Fruit fly (Drosophila melanogaster) whole organism, prepupa: Measurements from ENCODE around the gene Ir100a.

Experiments used
- CG10631 ChIP-seq: fragments of 200-800 bp; sonication (Bioruptor generic); optimal IDR thresholded peaks from 2 replicates; lab custom pipeline; 2016; ENCODE audit warnings: missing biosample characterization, missing genetic modification characterization
- CG10669 ChIP-seq: fragments of 200-800 bp; sonication (Bioruptor generic); optimal IDR thresholded peaks from 3 replicates; lab custom pipeline; 2018; ENCODE audit warnings: missing biosample characterization, mild to moderate bottlenecking, missing genetic modification characterization, moderate library complexity
- CG11294 ChIP-seq: fragments of 200-800 bp; sonication (Bioruptor generic); IDR thresholded peaks from 2 replicates; pipeline ENCODE4 v1.3.6; 2022; ENCODE audit warnings: missing biosample characterization, missing genetic modification characterization
- CG11902 ChIP-seq: fragments of 200-800 bp; sonication (Bioruptor generic); optimal IDR thresholded peaks from 3 replicates; lab custom pipeline; 2016; ENCODE audit warnings: missing biosample characterization, missing genetic modification characterization
- CG32006 ChIP-seq: fragments of 200-800 bp; sonication (Bioruptor generic); optimal IDR thresholded peaks from 3 replicates; lab custom pipeline; 2017; ENCODE audit warnings: missing biosample characterization, mild to moderate bottlenecking, missing genetic modification characterization
- CG34406 ChIP-seq: fragments of 200-800 bp; sonication (Bioruptor generic); optimal IDR thresholded peaks from 3 replicates; lab custom pipeline; 2016; ENCODE audit warnings: missing biosample characterization, missing genetic modification characterization
- CG3919 ChIP-seq: fragments of 200-800 bp; sonication (Bioruptor generic); optimal IDR thresholded peaks from 3 replicates; lab custom pipeline; 2016; ENCODE audit warnings: missing biosample characterization, missing genetic modification characterization
- CG4318 ChIP-seq: fragments of 200-800 bp; sonication (Bioruptor generic); optimal IDR thresholded peaks from 3 replicates; lab custom pipeline; 2017; ENCODE audit warnings: missing biosample characterization, mild to moderate bottlenecking, missing genetic modification characterization
- CG6163 ChIP-seq: fragments of 200-800 bp; sonication (Bioruptor generic); IDR thresholded peaks from 3 replicates; pipeline ENCODE4 v1.3.6; 2022; ENCODE audit warnings: missing biosample characterization, missing genetic modification characterization
- CG6276 ChIP-seq: fragments of 200-800 bp; sonication (Bioruptor generic); optimal IDR thresholded peaks from 2 replicates; lab custom pipeline; 2017; ENCODE audit warnings: missing biosample characterization, mild to moderate bottlenecking, missing genetic modification characterization
- CG6792 ChIP-seq: fragments of 200-800 bp; sonication (Bioruptor generic); optimal IDR thresholded peaks from 3 replicates; lab custom pipeline; 2016; ENCODE audit warnings: missing biosample characterization, missing genetic modification characterization
- CG6808 ChIP-seq: fragments of 200-800 bp; sonication (Bioruptor generic); optimal IDR thresholded peaks from 3 replicates; lab custom pipeline; 2017; ENCODE audit warnings: missing biosample characterization, missing genetic modification characterization, mild to moderate bottlenecking, moderate library complexity, missing genetic modification reagents
- CG8319 ChIP-seq: fragments of 200-800 bp; sonication (Bioruptor generic); optimal IDR thresholded peaks from 3 replicates; lab custom pipeline; 2016; ENCODE audit warnings: missing biosample characterization, missing genetic modification characterization
- CG8632 ChIP-seq: fragments of 200-800 bp; sonication (Bioruptor generic); optimal IDR thresholded peaks from 3 replicates; lab custom pipeline; 2016; ENCODE audit warnings: missing biosample characterization, missing genetic modification characterization
- Eip75B ChIP-seq: fragments of 200-800 bp; sonication (Bioruptor generic); optimal IDR thresholded peaks from 3 replicates; lab custom pipeline; 2016; ENCODE audit warnings: missing biosample characterization, missing genetic modification characterization
- Eip78C ChIP-seq: fragments of 200-800 bp; sonication (Bioruptor generic); peaks from one replicate; lab custom pipeline; 2016; ENCODE audit warnings: missing biosample characterization, missing genetic modification characterization
- Ets21C ChIP-seq: fragments of 200-800 bp; sonication (Bioruptor generic); optimal IDR thresholded peaks from 3 replicates; lab custom pipeline; 2016; ENCODE audit warnings: missing biosample characterization, missing genetic modification characterization
- Hr38 ChIP-seq: sonication (Bioruptor generic); optimal IDR thresholded peaks from 2 replicates; lab custom pipeline; 2016; ENCODE audit warnings: missing biosample characterization, missing genetic modification characterization
- Hr39 ChIP-seq: fragments of 200-800 bp; sonication (Bioruptor generic); optimal IDR thresholded peaks from 2 replicates; lab custom pipeline; 2016; ENCODE audit warnings: missing biosample characterization, missing genetic modification characterization
- Lpt ChIP-seq: fragments of 200-800 bp; sonication (Bioruptor generic); optimal IDR thresholded peaks from 3 replicates; lab custom pipeline; 2016; ENCODE audit warnings: missing biosample characterization, missing genetic modification characterization
- Met ChIP-seq: fragments of 200-800 bp; sonication (Bioruptor generic); optimal IDR thresholded peaks from 3 replicates; lab custom pipeline; 2016; ENCODE audit warnings: missing biosample characterization, missing genetic modification characterization
- Sox14 ChIP-seq: fragments of 200-800 bp; sonication (Bioruptor generic); optimal IDR thresholded peaks from 3 replicates; lab custom pipeline; 2016; ENCODE audit warnings: missing biosample characterization, missing genetic modification characterization
- achi ChIP-seq: fragments of 200-800 bp; sonication (Bioruptor generic); optimal IDR thresholded peaks from 3 replicates; lab custom pipeline; 2016; ENCODE audit warnings: missing biosample characterization, missing genetic modification characterization
- acj6 ChIP-seq: fragments of 200-800 bp; sonication (Bioruptor generic); optimal IDR thresholded peaks from 3 replicates; lab custom pipeline; 2016; ENCODE audit warnings: missing biosample characterization, missing genetic modification characterization
- cyc ChIP-seq: fragments of 200-800 bp; sonication (Bioruptor generic); optimal IDR thresholded peaks from 3 replicates; lab custom pipeline; 2016; ENCODE audit warnings: missing biosample characterization, missing genetic modification characterization
- dac ChIP-seq: fragments of 200-800 bp; sonication (Bioruptor generic); optimal IDR thresholded peaks from 2 replicates; lab custom pipeline; 2017; ENCODE audit warnings: missing biosample characterization, mild to moderate bottlenecking, missing genetic modification characterization
- dsx ChIP-seq: fragments of 200-800 bp; optimal IDR thresholded peaks from 3 replicates; lab custom pipeline; 2019; ENCODE audit warnings: missing biosample characterization, mild to moderate bottlenecking, missing genetic modification characterization, moderate library complexity; ENCODE audit not compliant: poor library complexity, severe bottlenecking
- eg ChIP-seq: fragments of 200-800 bp; sonication (Bioruptor generic); IDR thresholded peaks from 3 replicates; pipeline ENCODE4 v1.3.6; 2022; ENCODE audit warnings: missing biosample characterization, missing genetic modification characterization
- fkh ChIP-seq: fragments of 200-800 bp; sonication (Bioruptor generic); optimal IDR thresholded peaks from 3 replicates; lab custom pipeline; 2017; ENCODE audit warnings: missing biosample characterization, mild to moderate bottlenecking, missing genetic modification characterization, moderate library complexity
- net ChIP-seq: fragments of 200-800 bp; sonication (Bioruptor generic); optimal IDR thresholded peaks from 3 replicates; lab custom pipeline; 2016; ENCODE audit warnings: missing biosample characterization, missing genetic modification characterization
- pdm3 ChIP-seq: fragments of 200-800 bp; sonication (Bioruptor generic); optimal IDR thresholded peaks from 3 replicates; lab custom pipeline; 2016; ENCODE audit warnings: missing biosample characterization, missing genetic modification characterization
- salr ChIP-seq, 2 experiments: fragments of 200-800 bp; sonication (Bioruptor generic); optimal IDR thresholded peaks; 3 replicates each; lab custom pipeline; 2016 to 2018; ENCODE audit warnings: missing biosample characterization in 2 of 2, missing genetic modification characterization in 2 of 2, mild to moderate bottlenecking in 1 of 2
- svp ChIP-seq: fragments of 200-800 bp; sonication (Bioruptor generic); peaks from one replicate; lab custom pipeline; 2016; ENCODE audit warnings: missing biosample characterization, missing genetic modification characterization
- topi ChIP-seq: fragments of 200-800 bp; sonication (Bioruptor generic); optimal IDR thresholded peaks from 3 replicates; lab custom pipeline; 2016; ENCODE audit warnings: missing biosample characterization, missing genetic modification characterization

The Ir100a gene

dm6 chr3R:31812117-31812975 lies 11.6 kb downstream of the Ir100a start, which contains the start of the genes FeCH and RhoGAP100F:
Gene FeCH (minus strand): TSS chr3R:31812296.
Gene RhoGAP100F (plus strand): TSS chr3R:31812609.
- TF ChIP-seq Eip78C (GFP tag; lab: Kevin White, UChicago) = no peak
- TF ChIP-seq dsx (GFP tag; lab: Kevin White, UChicago) = no peak
- TF ChIP-seq Eip75B (GFP tag; lab: Kevin White, UChicago) = peak; percentile 72
- peak; percentile 83 for TF ChIP-seq svp (GFP tag; lab: Kevin White, UChicago)
- no peak for TF ChIP-seq CG6792
- TF ChIP-seq Hr39 (GFP tag; lab: Kevin White, UChicago) = no peak
- TF ChIP-seq CG6808 (GFP tag; lab: Kevin White, UChicago) = no peak

dm6 chr3R:31812976-31813298 lies 12.2 kb downstream of the Ir100a start:
- TF ChIP-seq CG6163 = peak; percentile 32; the same call in 1 of the 3 replicates
- no peak for TF ChIP-seq CG10631 (GFP tag; lab: Kevin White, UChicago)
- no peak for TF ChIP-seq CG34406

- TF ChIP-seq CG6163 = no peak
- TF ChIP-seq CG3919 (GFP tag; lab: Kevin White, UChicago) = no peak
- TF ChIP-seq eg = no peak
- TF ChIP-seq CG11902 (GFP tag; lab: Kevin White, UChicago) = no peak
- TF ChIP-seq CG34406 = no peak
- TF ChIP-seq cyc (GFP tag; lab: Kevin White, UChicago) = no peak
- TF ChIP-seq acj6 (GFP tag; lab: Kevin White, UChicago) = no peak
- TF ChIP-seq CG6276 (GFP tag; lab: Kevin White, UChicago) = no peak
- no peak for TF ChIP-seq pdm3 (GFP tag; lab: Kevin White, UChicago)
- TF ChIP-seq CG4318 = no peak
- no peak for TF ChIP-seq CG6808 (GFP tag; lab: Kevin White, UChicago)
- no peak for TF ChIP-seq salr (GFP tag; optimal IDR thresholded peaks at IDR 0.05; lab: Kevin White, UChicago)
These were observed 21.7 kb downstream of the Ir100a start for dm6 chr3R:31822462-31822861.

DNA sequence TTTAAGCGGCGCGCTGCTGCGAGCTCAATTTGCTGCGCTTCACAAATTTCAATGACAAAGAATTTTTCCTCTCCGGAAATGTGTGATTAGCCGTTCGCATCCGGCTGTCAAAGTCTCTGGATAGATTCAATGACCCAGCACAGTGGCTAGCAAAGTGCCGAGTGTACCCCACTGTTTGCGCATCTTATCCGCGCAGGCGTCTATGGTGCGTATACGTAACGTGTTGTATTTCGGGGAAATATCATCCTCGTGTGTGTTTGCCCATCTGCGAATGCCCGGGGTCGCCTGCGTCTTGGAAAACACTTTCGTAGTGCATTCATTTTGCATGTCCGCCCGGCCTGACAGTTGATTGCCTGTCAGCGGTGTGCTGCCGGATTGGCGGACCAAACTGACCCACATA lies 23.4 kb downstream of the Ir100a start:
- TF ChIP-seq topi (GFP tag; lab: Kevin White, UChicago) (no peak), CG10669 (GFP tag; lab: Kevin White, UChicago) (no peak), eg (no peak), net (GFP tag; lab: Kevin White, UChicago) (no peak), CG4318 (no peak), Met (GFP tag; lab: Kevin White, UChicago) (no peak), pdm3 (GFP tag; lab: Kevin White, UChicago) (no peak), CG6163 (no peak), Sox14 (GFP tag; lab: Kevin White, UChicago) (no peak), CG8632 (GFP tag; lab: Kevin White, UChicago) (no peak)
- TF ChIP-seq, all 60 proteins: peak for 0

- TF ChIP-seq pdm3 (GFP tag; lab: Kevin White, UChicago) = no peak
- TF ChIP-seq, all 60 proteins: peak for 0
These were observed 24.9 kb downstream of the Ir100a start for dm6 chr3R:31825571-31826068.

DNA sequence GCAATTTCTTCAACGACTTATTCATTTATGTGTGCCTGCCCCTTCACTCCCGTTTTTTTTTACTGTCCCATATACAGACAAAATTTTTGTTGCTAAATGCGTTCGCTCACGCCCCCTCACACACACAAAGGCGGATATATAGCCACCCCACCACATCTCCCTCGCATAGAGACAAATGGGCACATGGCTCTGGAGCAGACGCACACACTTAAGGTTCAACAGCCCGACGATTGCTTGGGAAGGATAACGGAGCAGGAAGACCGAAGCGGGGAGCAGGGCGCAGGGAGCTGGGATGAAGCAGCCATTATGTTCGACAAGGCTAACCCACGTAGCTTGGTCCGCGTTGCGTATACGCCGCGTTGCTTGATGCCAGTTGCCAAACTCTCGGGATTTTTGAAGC lies 25.7 kb downstream of the Ir100a start:
- no peak for TF ChIP-seq CG4318
- no peak for TF ChIP-seq fkh
- TF ChIP-seq CG8319 (GFP tag; lab: Kevin White, UChicago) = no peak
- TF ChIP-seq CG32006 (GFP tag; lab: Kevin White, UChicago) = no peak
- no peak for TF ChIP-seq CG6163
- no peak for TF ChIP-seq net (GFP tag; lab: Kevin White, UChicago)
- TF ChIP-seq acj6 (GFP tag; lab: Kevin White, UChicago) = no peak
- TF ChIP-seq Eip75B (GFP tag; lab: Kevin White, UChicago) = no peak
- no peak for TF ChIP-seq topi (GFP tag; lab: Kevin White, UChicago)
- TF ChIP-seq Hr38 (GFP tag; lab: Kevin White, UChicago) = no peak
- TF ChIP-seq CG10631 (GFP tag; lab: Kevin White, UChicago) = no peak
- no peak for TF ChIP-seq Lpt
- TF ChIP-seq CG11294 (GFP tag; lab: Robert Waterston, UW) = no peak
- TF ChIP-seq CG11902 (GFP tag; lab: Kevin White, UChicago) = no peak
- no peak for TF ChIP-seq dac
- TF ChIP-seq Ets21C (GFP tag; lab: Kevin White, UChicago) = no peak
- TF ChIP-seq achi (GFP tag; lab: Kevin White, UChicago) = no peak
- TF ChIP-seq eg = no peak
- TF ChIP-seq, all 60 proteins: peak for 0
